Worm (Caenorhabditis elegans) whole organism, L3 larva: Measurements from ENCODE around the gene T16G12.9.

Experiments
- daf-12 ChIP-seq: fragments of 150-350 bp; optimal IDR thresholded peaks from 2 replicates; lab custom pipeline; 2014; ENCODE audit warnings: missing biosample characterization, missing genetic modification reagents, missing genetic modification characterization
- elt-3 ChIP-seq, 3 experiments: fragments of 150-350 bp in 1 of 3; sonication (generic microtip) in 2 of 3; optimal IDR thresholded peaks; 2 replicates in 2 of 3; 4 replicates in 1 of 3; lab custom pipeline; 2014 to 2017; ENCODE audit warnings: missing biosample characterization in 3 of 3, missing genetic modification characterization in 3 of 3
- fos-1 ChIP-seq: fragments of 150-350 bp; optimal IDR thresholded peaks from 2 replicates; lab custom pipeline; 2014; ENCODE audit warnings: missing biosample characterization, missing genetic modification characterization
- jun-1 ChIP-seq: fragments of 150-350 bp; optimal IDR thresholded peaks from 2 replicates; lab custom pipeline; 2014; ENCODE audit warnings: missing biosample characterization, missing genetic modification reagents, missing genetic modification characterization
- nhr-77 ChIP-seq: fragments of 150-350 bp; optimal IDR thresholded peaks from 2 replicates; lab custom pipeline; 2014; ENCODE audit warnings: missing biosample characterization, missing genetic modification characterization
- snpc-4 ChIP-seq: fragments of 150-350 bp; optimal IDR thresholded peaks from 2 replicates; lab custom pipeline; 2014; ENCODE audit warnings: missing biosample characterization, missing genetic modification characterization
- unc-62 ChIP-seq: fragments of 150-350 bp; sonication (generic microtip); optimal IDR thresholded peaks from 4 replicates; lab custom pipeline; 2014; ENCODE audit warnings: missing biosample characterization, missing genetic modification reagents, missing genetic modification characterization

- TF ChIP-seq unc-62 (GFP tag; lab: Kevin White, UChicago) = no peak
- TF ChIP-seq daf-12 = no peak
- no peak for TF ChIP-seq fos-1
- no peak for TF ChIP-seq snpc-4 (tag; lab: Kevin White, UChicago)
- no peak for TF ChIP-seq jun-1 (tag; lab: Kevin White, UChicago)
- TF ChIP-seq elt-3 (tag; optimal IDR thresholded peaks at IDR 0.05; lab: Kevin White, UChicago) = no peak
- TF ChIP-seq nhr-77 = no peak
These were observed 15.0 kb upstream of the T16G12.9 start for ce11 chrIII:10093093-10093492.
